Worm (Caenorhabditis elegans) whole organism, early embryonic: ENCODE measurements around the gene B0034.7.

ENCODE experiments used
- B0310.2 ChIP-seq: sonication (generic microtip); optimal IDR thresholded peaks from 2 replicates; lab custom pipeline; 2016; ENCODE audit warnings: mild to moderate bottlenecking, missing genetic modification characterization, missing compliant biosample characterization
- F13C5.2 ChIP-seq: sonication (generic microtip); optimal IDR thresholded peaks from 2 replicates; lab custom pipeline; 2017; ENCODE audit warnings: mild to moderate bottlenecking, missing genetic modification characterization, inconsistent platforms, missing compliant biosample characterization
- aly-1 ChIP-seq: sonication (generic microtip); optimal IDR thresholded peaks from 2 replicates; lab custom pipeline; 2016; ENCODE audit warnings: missing genetic modification characterization, missing compliant biosample characterization
- ama-1 ChIP-seq: fragments of 150-350 bp; optimal IDR thresholded peaks from 2 replicates; lab custom pipeline; 2014
- ceh-13 ChIP-seq: fragments of 200-800 bp; sonication (Bioruptor generic); optimal IDR thresholded peaks from 2 replicates; lab custom pipeline; 2018; ENCODE audit warnings: mild to moderate bottlenecking, missing genetic modification characterization, missing compliant biosample characterization
- ceh-36 ChIP-seq: sonication (generic microtip); optimal IDR thresholded peaks from 2 replicates; lab custom pipeline; 2016; ENCODE audit warnings: missing genetic modification characterization, inconsistent platforms, missing compliant biosample characterization
- ets-7 ChIP-seq: sonication (generic microtip); optimal IDR thresholded peaks from 2 replicates; lab custom pipeline; 2016; ENCODE audit warnings: missing genotype, missing genetic modification characterization, missing compliant biosample characterization
- flt-1 ChIP-seq: fragments of 200-800 bp; sonication (Bioruptor generic); IDR thresholded peaks from 2 replicates; pipeline ENCODE4 v1.3.6; 2022; ENCODE audit warnings: missing genetic modification characterization, missing compliant biosample characterization
- hmbx-1 ChIP-seq: sonication (generic microtip); optimal IDR thresholded peaks from 2 replicates; lab custom pipeline; 2016; ENCODE audit warnings: mild to moderate bottlenecking, missing genetic modification characterization, missing compliant biosample characterization
- hmg-4 ChIP-seq: fragments of 200-800 bp; sonication (Bioruptor generic); optimal IDR thresholded peaks from 2 replicates; lab custom pipeline; 2018; ENCODE audit warnings: mild to moderate bottlenecking, missing genetic modification characterization, missing compliant biosample characterization
- hnd-1 ChIP-seq: sonication (generic microtip); optimal IDR thresholded peaks from 2 replicates; lab custom pipeline; 2016; ENCODE audit warnings: missing genetic modification characterization, missing compliant biosample characterization
- pes-1 ChIP-seq: fragments of 200-800 bp; sonication (Bioruptor generic); IDR thresholded peaks from 2 replicates; pipeline ENCODE4 v1.3.6; 2022; ENCODE audit warnings: missing genetic modification reagents, missing genetic modification characterization, missing compliant biosample characterization
- scrt-1 ChIP-seq: fragments of 200-800 bp; sonication (Bioruptor generic); IDR thresholded peaks from 2 replicates; pipeline ENCODE4 v1.3.6; 2022; ENCODE audit warnings: missing genetic modification characterization, missing compliant biosample characterization
- sea-1 ChIP-seq: fragments of 200-800 bp; sonication (Bioruptor generic); conservative IDR thresholded peaks from 2 replicates; pipeline ENCODE4 v1.3.6; 2022; ENCODE audit warnings: missing genetic modification characterization, missing compliant biosample characterization
- tbx-11 ChIP-seq: fragments of 200-800 bp; sonication (Bioruptor generic); IDR thresholded peaks from 2 replicates; pipeline ENCODE4 v1.3.6; 2022; ENCODE audit warnings: missing genetic modification characterization, missing compliant biosample characterization
- tbx-37 ChIP-seq: fragments of 200-800 bp; sonication (Bioruptor generic); conservative IDR thresholded peaks from 2 replicates; pipeline ENCODE4 v1.3.6; 2022; ENCODE audit warnings: missing genetic modification reagents, missing genetic modification characterization, missing compliant biosample characterization
- tra-4 ChIP-seq: sonication (generic microtip); optimal IDR thresholded peaks from 2 replicates; lab custom pipeline; 2017; ENCODE audit warnings: missing genetic modification characterization, missing compliant biosample characterization

Gene B0034.7

ce11 chrII:5930095-5930653 lies 31.2 kb upstream of the B0034.7 start:
- TF ChIP-seq ets-7 (tag; lab: Kevin White, UChicago) (no peak), hmg-4 (no peak), hmbx-1 (tag; lab: Kevin White, UChicago) (no peak), sea-1 (no peak), B0310.2 (no peak), tra-4 (tag; lab: Kevin White, UChicago) (no peak), pes-1 (GFP tag; lab: Robert Waterston, UW) (no peak), ceh-36 (tag; lab: Kevin White, UChicago) (no peak), ama-1 (lab: Kevin White, UChicago) (no peak), ceh-13 (GFP tag; lab: Kevin White, UChicago) (no peak), tbx-37 (GFP tag; lab: Robert Waterston, UW) (no peak), F13C5.2 (no peak)

- TF ChIP-seq sea-1 (no peak), hmg-4 (no peak), hmbx-1 (tag; lab: Kevin White, UChicago) (no peak), B0310.2 (no peak), tbx-11 (no peak), F13C5.2 (no peak), ceh-13 (GFP tag; lab: Kevin White, UChicago) (no peak), ets-7 (tag; lab: Kevin White, UChicago) (no peak), hnd-1 (no peak)
Measured at ce11 chrII:5931109-5931508, 30.3 kb upstream of the B0034.7 start.

ce11 chrII:5931904-5932764 lies 29.3 kb upstream of the B0034.7 start:
- TF ChIP-seq ceh-13 (GFP tag; lab: Kevin White, UChicago) (no peak), tbx-11 (no peak), hnd-1 (no peak), F13C5.2 (no peak), aly-1 (no peak), flt-1 (GFP tag; lab: Robert Waterston, UW) (no peak), pes-1 (GFP tag; lab: Robert Waterston, UW) (no peak), sea-1 (no peak), scrt-1 (GFP tag; lab: Robert Waterston, UW) (no peak)

- TF ChIP-seq sea-1 (no peak), ceh-36 (tag; lab: Kevin White, UChicago) (peak; percentile 24), hmg-4 (peak; percentile 50)
Measured at ce11 chrII:5933133-5933532, 28.3 kb upstream of the B0034.7 start.

ce11 chrII:5933962-5934422 lies 27.4 kb upstream of the B0034.7 start:
- TF ChIP-seq pes-1 (GFP tag; lab: Robert Waterston, UW), result no peak
- TF ChIP-seq F13C5.2, result no peak
- no peak for TF ChIP-seq B0310.2
- no peak for TF ChIP-seq ets-7 (tag; lab: Kevin White, UChicago)
- TF ChIP-seq hmbx-1 (tag; lab: Kevin White, UChicago), result no peak
- no peak for TF ChIP-seq sea-1
- no peak for TF ChIP-seq tbx-11
- TF ChIP-seq scrt-1 (GFP tag; lab: Robert Waterston, UW), result no peak
- TF ChIP-seq tra-4 (tag; lab: Kevin White, UChicago), result no peak
- TF ChIP-seq ama-1 (lab: Kevin White, UChicago), result no peak
- no peak for TF ChIP-seq hnd-1
- no peak for TF ChIP-seq ceh-36 (tag; lab: Kevin White, UChicago)
- TF ChIP-seq hmg-4, result no peak
- no peak for TF ChIP-seq flt-1 (GFP tag; lab: Robert Waterston, UW)
- TF ChIP-seq ceh-13 (GFP tag; lab: Kevin White, UChicago), result no peak
- TF ChIP-seq aly-1, result no peak
- no peak for TF ChIP-seq tbx-37 (GFP tag; lab: Robert Waterston, UW)

- no peak for TF ChIP-seq hmbx-1 (tag; lab: Kevin White, UChicago)
- no peak for TF ChIP-seq hnd-1
- no peak for TF ChIP-seq tra-4 (tag; lab: Kevin White, UChicago)
- no peak for TF ChIP-seq B0310.2
- TF ChIP-seq scrt-1 (GFP tag; lab: Robert Waterston, UW), result no peak
- no peak for TF ChIP-seq tbx-37 (GFP tag; lab: Robert Waterston, UW)
Measured at ce11 chrII:5936009-5936408, 25.4 kb upstream of the B0034.7 start.

- no peak for TF ChIP-seq tbx-37 (GFP tag; lab: Robert Waterston, UW)
- TF ChIP-seq scrt-1 (GFP tag; lab: Robert Waterston, UW), result no peak
- TF ChIP-seq ama-1 (lab: Kevin White, UChicago), result peak; percentile 24
- no peak for TF ChIP-seq ceh-36 (tag; lab: Kevin White, UChicago)
- no peak for TF ChIP-seq tra-4 (tag; lab: Kevin White, UChicago)
Measured at ce11 chrII:5940815-5941214, 20.6 kb upstream of the B0034.7 start, which contains the start of gene F28B12.6. TSS of gene F28B12.6 (plus strand) at chrII:5940863.

ce11 chrII:5942593-5942992 lies 18.8 kb upstream of the B0034.7 start, which contains the start of gene F28B12.1:
TSS of gene F28B12.1 (plus strand) at chrII:5942927.
- TF ChIP-seq aly-1, result no peak
- TF ChIP-seq flt-1 (GFP tag; lab: Robert Waterston, UW), result no peak
- no peak for TF ChIP-seq ceh-13 (GFP tag; lab: Kevin White, UChicago)
- no peak for TF ChIP-seq tra-4 (tag; lab: Kevin White, UChicago)
- TF ChIP-seq scrt-1 (GFP tag; lab: Robert Waterston, UW), result no peak
- no peak for TF ChIP-seq tbx-11
- TF ChIP-seq B0310.2, result no peak
- TF ChIP-seq ets-7 (tag; lab: Kevin White, UChicago), result no peak
- no peak for TF ChIP-seq F13C5.2
- TF ChIP-seq tbx-37 (GFP tag; lab: Robert Waterston, UW), result no peak
- TF ChIP-seq hmbx-1 (tag; lab: Kevin White, UChicago), result no peak
- no peak for TF ChIP-seq ama-1 (lab: Kevin White, UChicago)
- TF ChIP-seq ceh-36 (tag; lab: Kevin White, UChicago), result no peak
- TF ChIP-seq sea-1, result no peak
- no peak for TF ChIP-seq hnd-1
